Fruit fly (Drosophila melanogaster) whole organism, embryonic: ENCODE measurements around the gene CG7294.

Source experiments
- C15 ChIP-seq: fragments of 200-800 bp; sonication (Bioruptor generic); IDR thresholded peaks from 3 replicates; pipeline ENCODE4 v1.3.6; 2022; ENCODE audit warnings: missing biosample characterization, missing genetic modification characterization
- CG11695 ChIP-seq: fragments of 200-800 bp; sonication (Bioruptor generic); IDR thresholded peaks from 3 replicates; pipeline ENCODE4 v1.3.6; 2022; ENCODE audit warnings: missing biosample characterization, missing genetic modification characterization
- CG13624 ChIP-seq: fragments of 200-800 bp; sonication (Bioruptor generic); optimal IDR thresholded peaks from 2 replicates; lab custom pipeline; 2016; ENCODE audit warnings: missing biosample characterization, missing genetic modification characterization
- CG14441 ChIP-seq: fragments of 200-800 bp; sonication (Bioruptor generic); IDR thresholded peaks from 2 replicates; pipeline ENCODE4 v1.3.6; 2022; ENCODE audit warnings: missing biosample characterization, missing genetic modification characterization
- CG14710 ChIP-seq: fragments of 200-800 bp; sonication (Bioruptor generic); optimal IDR thresholded peaks from 3 replicates; lab custom pipeline; 2019; ENCODE audit warnings: missing biosample characterization, mild to moderate bottlenecking, missing genetic modification characterization, moderate library complexity
- CG17186 ChIP-seq: fragments of 200-800 bp; sonication (Bioruptor generic); optimal IDR thresholded peaks from 3 replicates; lab custom pipeline; 2017; ENCODE audit warnings: missing biosample characterization, missing genetic modification reagents, missing genetic modification characterization
- CG17359 ChIP-seq: fragments of 200-800 bp; sonication (Bioruptor generic); optimal IDR thresholded peaks from 3 replicates; lab custom pipeline; 2018; ENCODE audit warnings: missing biosample characterization, mild to moderate bottlenecking, missing genetic modification characterization, moderate library complexity
- CG17612 ChIP-seq: fragments of 200-800 bp; sonication (Bioruptor generic); IDR thresholded peaks from 2 replicates; pipeline ENCODE4 v1.3.6; 2022; ENCODE audit warnings: missing biosample characterization, missing genetic modification characterization
- CG18619 ChIP-seq: fragments of 200-800 bp; sonication (Bioruptor generic); optimal IDR thresholded peaks from 3 replicates; lab custom pipeline; 2017; ENCODE audit warnings: missing biosample characterization, mild to moderate bottlenecking, missing genetic modification characterization
- CG2712 ChIP-seq: fragments of 200-800 bp; optimal IDR thresholded peaks from 3 replicates; lab custom pipeline; 2019; ENCODE audit warnings: missing biosample characterization, mild to moderate bottlenecking, missing genetic modification characterization, moderate library complexity
- CG30403 ChIP-seq: fragments of 200-800 bp; sonication (Bioruptor generic); optimal IDR thresholded peaks from 3 replicates; lab custom pipeline; 2016; ENCODE audit warnings: missing biosample characterization, missing genetic modification characterization
- CG32767 ChIP-seq: fragments of 200-800 bp; sonication (Bioruptor generic); IDR thresholded peaks from 2 replicates; pipeline ENCODE4 v1.3.6; 2022; ENCODE audit warnings: missing biosample characterization, missing genetic modification characterization
- CG4854 ChIP-seq: fragments of 200-800 bp; sonication (Bioruptor generic); optimal IDR thresholded peaks from 2 replicates; lab custom pipeline; 2016; ENCODE audit warnings: missing biosample characterization, missing genetic modification characterization, inconsistent platforms
- CG6654 ChIP-seq: fragments of 200-800 bp; sonication (Bioruptor generic); optimal IDR thresholded peaks from 2 replicates; lab custom pipeline; 2017; ENCODE audit warnings: missing biosample characterization, mild to moderate bottlenecking, missing genetic modification characterization
- CG6689 ChIP-seq: fragments of 200-800 bp; sonication (Bioruptor generic); IDR thresholded peaks from 2 replicates; pipeline ENCODE4 v1.3.6; 2022; ENCODE audit warnings: missing biosample characterization, missing genetic modification characterization
- CG6813 ChIP-seq: fragments of 200-800 bp; sonication (Bioruptor generic); optimal IDR thresholded peaks from 2 replicates; lab custom pipeline; 2017; ENCODE audit warnings: missing biosample characterization, missing genetic modification characterization, mild to moderate bottlenecking, moderate library complexity, missing genetic modification reagents
- CG7357 ChIP-seq: fragments of 200-800 bp; sonication (Bioruptor generic); IDR thresholded peaks from 3 replicates; pipeline ENCODE4 v1.3.6; 2022; ENCODE audit warnings: missing biosample characterization, missing genetic modification characterization
- CG7786 ChIP-seq: fragments of 200-800 bp; sonication (Bioruptor generic); optimal IDR thresholded peaks from 2 replicates; lab custom pipeline; 2016; ENCODE audit warnings: missing biosample characterization, missing genetic modification characterization
- CG7839 ChIP-seq: fragments of 200-800 bp; sonication (Bioruptor generic); optimal IDR thresholded peaks from 3 replicates; lab custom pipeline; 2018; ENCODE audit warnings: missing biosample characterization, mild to moderate bottlenecking, missing genetic modification characterization, moderate library complexity
- CG7963 ChIP-seq: fragments of 200-800 bp; sonication (Bioruptor generic); IDR thresholded peaks from 3 replicates; pipeline ENCODE4 v1.3.6; 2022; ENCODE audit warnings: missing biosample characterization, missing genetic modification characterization; ENCODE audit not compliant: partially characterized antibody
- CG8924 ChIP-seq: fragments of 200-800 bp; optimal IDR thresholded peaks from 3 replicates; lab custom pipeline; 2019; ENCODE audit warnings: missing biosample characterization, mild to moderate bottlenecking, missing genetic modification characterization, moderate library complexity
- CG9797 ChIP-seq: fragments of 200-800 bp; sonication (Bioruptor generic); optimal IDR thresholded peaks from 3 replicates; lab custom pipeline; 2018; ENCODE audit warnings: missing biosample characterization, mild to moderate bottlenecking, missing genetic modification characterization
- D ChIP-seq, 2 experiments: fragments of 200-800 bp in 1 of 2; fragments of >200 bp in 1 of 2; sonication (Bioruptor generic) in 1 of 2; optimal IDR thresholded peaks; 2 replicates in 1 of 2; 3 replicates in 1 of 2; lab custom pipeline; 2017; ENCODE audit warnings: mild to moderate bottlenecking in 1 of 2, missing biosample characterization in 1 of 2, missing genetic modification characterization in 1 of 2, missing genetic modification reagents in 1 of 2
- Dad ChIP-seq: fragments of 200-800 bp; sonication (Bioruptor generic); optimal IDR thresholded peaks from 3 replicates; lab custom pipeline; 2016; ENCODE audit warnings: missing biosample characterization, missing genetic modification characterization
- Dek ChIP-seq: fragments of 200-800 bp; sonication (Bioruptor generic); optimal IDR thresholded peaks from 3 replicates; lab custom pipeline; 2019; ENCODE audit warnings: missing biosample characterization, mild to moderate bottlenecking, missing genetic modification characterization, moderate library complexity
- Drgx ChIP-seq: fragments of 200-800 bp; sonication (Bioruptor generic); IDR thresholded peaks from 2 replicates; pipeline ENCODE4 v1.3.6; 2022; ENCODE audit warnings: missing biosample characterization, missing genetic modification characterization
- H15 ChIP-seq: fragments of 200-800 bp; sonication (Bioruptor generic); IDR thresholded peaks from 3 replicates; pipeline ENCODE4 v1.3.6; 2022; ENCODE audit warnings: missing biosample characterization, missing genetic modification characterization
- HHEX ChIP-seq: fragments of 200-800 bp; sonication (Bioruptor generic); optimal IDR thresholded peaks from 3 replicates; lab custom pipeline; 2017; ENCODE audit warnings: missing biosample characterization, mild to moderate bottlenecking, missing genetic modification characterization, missing genetic modification reagents
- HmgZ ChIP-seq: fragments of 200-800 bp; sonication (Bioruptor generic); optimal IDR thresholded peaks from 2 replicates; lab custom pipeline; 2018; ENCODE audit warnings: missing biosample characterization, mild to moderate bottlenecking, missing genetic modification characterization
- Max ChIP-seq: fragments of 200-800 bp; sonication (Bioruptor generic); optimal IDR thresholded peaks from 2 replicates; lab custom pipeline; 2016; ENCODE audit warnings: missing biosample characterization, mild to moderate bottlenecking, missing genetic modification characterization
- NfI ChIP-seq: fragments of 200-800 bp; sonication (Bioruptor generic); optimal IDR thresholded peaks from 3 replicates; lab custom pipeline; 2018; ENCODE audit warnings: missing biosample characterization, mild to moderate bottlenecking, missing genetic modification characterization, moderate library complexity
- PHDP ChIP-seq: fragments of 200-800 bp; sonication (Bioruptor generic); optimal IDR thresholded peaks from 3 replicates; lab custom pipeline; 2018; ENCODE audit warnings: missing biosample characterization, mild to moderate bottlenecking, missing genetic modification characterization, moderate library complexity
- Pdp1 ChIP-seq, 2 experiments: fragments of 200-800 bp; sonication (Bioruptor generic); optimal IDR thresholded peaks; 3 replicates each; lab custom pipeline; 2016; ENCODE audit warnings: missing biosample characterization in 2 of 2, missing genetic modification characterization in 2 of 2, mild to moderate bottlenecking in 1 of 2, moderate library complexity in 1 of 2
- Sox100B ChIP-seq: fragments of 200-800 bp; sonication (Bioruptor generic); optimal IDR thresholded peaks from 3 replicates; lab custom pipeline; 2018; ENCODE audit warnings: missing biosample characterization, mild to moderate bottlenecking, missing genetic modification characterization
- ase ChIP-seq: fragments of 200-800 bp; sonication (Bioruptor generic); IDR thresholded peaks from 3 replicates; pipeline ENCODE4 v1.3.6; 2022; ENCODE audit warnings: missing biosample characterization, missing genetic modification characterization
- bab2 ChIP-seq: fragments of 200-800 bp; sonication (Bioruptor generic); optimal IDR thresholded peaks from 2 replicates; lab custom pipeline; 2016; ENCODE audit warnings: missing biosample characterization, missing genetic modification characterization
- ci ChIP-seq: fragments of 200-800 bp; sonication (Bioruptor generic); IDR thresholded peaks from 3 replicates; pipeline ENCODE4 v1.3.6; 2022; ENCODE audit warnings: missing biosample characterization, missing genetic modification characterization
- gem ChIP-seq: fragments of 200-800 bp; sonication (Bioruptor generic); optimal IDR thresholded peaks from 2 replicates; lab custom pipeline; 2019; ENCODE audit warnings: missing biosample characterization, mild to moderate bottlenecking, missing genetic modification characterization, moderate library complexity
- grau ChIP-seq: fragments of 200-800 bp; optimal IDR thresholded peaks from 3 replicates; lab custom pipeline; 2019; ENCODE audit warnings: missing biosample characterization, mild to moderate bottlenecking, missing genetic modification characterization, moderate library complexity
- gro ChIP-seq: fragments of 200-800 bp; sonication (Bioruptor generic); optimal IDR thresholded peaks from 2 replicates; lab custom pipeline; 2016; ENCODE audit warnings: missing biosample characterization, missing genetic modification characterization
- her ChIP-seq: fragments of 200-800 bp; sonication (Bioruptor generic); optimal IDR thresholded peaks from 2 replicates; lab custom pipeline; 2016; ENCODE audit warnings: missing biosample characterization, missing genetic modification characterization
- lab ChIP-seq: fragments of 200-800 bp; sonication (Bioruptor generic); optimal IDR thresholded peaks from 3 replicates; lab custom pipeline; 2017; ENCODE audit warnings: missing biosample characterization, missing genetic modification characterization, mild to moderate bottlenecking, moderate library complexity, missing genetic modification reagents
- lola ChIP-seq, 3 experiments: fragments of >200 bp in 2 of 3; fragments of 200-800 bp in 1 of 3; sonication (Bioruptor generic) in 1 of 3; optimal IDR thresholded peaks; 2 replicates each; lab custom pipeline; 2017 to 2019; ENCODE audit warnings: missing biosample characterization in 3 of 3, missing genetic modification characterization in 3 of 3, mild to moderate bottlenecking in 1 of 3, moderate library complexity in 1 of 3
- pum ChIP-seq: fragments of 200-800 bp; sonication (Bioruptor generic); optimal IDR thresholded peaks from 2 replicates; lab custom pipeline; 2016; ENCODE audit warnings: missing biosample characterization, missing genetic modification characterization
- sisA ChIP-seq: fragments of 200-800 bp; sonication (Bioruptor generic); IDR thresholded peaks from 2 replicates; pipeline ENCODE4 v1.3.6; 2022; ENCODE audit warnings: missing biosample characterization, missing genetic modification characterization
- tgo ChIP-seq: fragments of 200-800 bp; sonication (Bioruptor generic); IDR thresholded peaks from 3 replicates; pipeline ENCODE4 v1.3.6; 2022; ENCODE audit warnings: missing biosample characterization, missing genetic modification characterization
- tin ChIP-seq: fragments of 200-800 bp; sonication (Bioruptor generic); optimal IDR thresholded peaks from 3 replicates; lab custom pipeline; 2016; ENCODE audit warnings: missing biosample characterization, missing genetic modification characterization
- vvl ChIP-seq: fragments of 200-800 bp; sonication (Bioruptor generic); IDR thresholded peaks from 2 replicates; pipeline ENCODE4 v1.3.6; 2022; ENCODE audit warnings: missing biosample characterization, missing genetic modification characterization
- zfh2 ChIP-seq: fragments of 200-800 bp; sonication (Bioruptor generic); optimal IDR thresholded peaks from 2 replicates; lab custom pipeline; 2016; ENCODE audit warnings: missing biosample characterization, missing genetic modification characterization

Gene CG7294

dm6 chr2L:10697992-10698391, 8.9 kb upstream of the CG7294 start, which contains the start of gene CG7300 (continued):
- 0 out of 3 replicates have a peak, but pooled peaks have one; percentile 10 for TF ChIP-seq H15 (GFP tag; lab: Robert Waterston, UW)
- no peak for TF ChIP-seq Drgx (GFP tag; lab: Robert Waterston, UW)
- no peak for TF ChIP-seq D (optimal IDR thresholded peaks at IDR 0.05; lab: Kevin White, UChicago)
- peak; percentile 0 for TF ChIP-seq D (GFP tag; optimal IDR thresholded peaks at IDR 0.05; lab: Kevin White, UChicago)
- peak; percentile 23 for TF ChIP-seq CG18619 (GFP tag; lab: Kevin White, UChicago)
- TF ChIP-seq zfh2 (GFP tag; lab: Kevin White, UChicago): no peak
- TF ChIP-seq CG30403 (GFP tag; lab: Kevin White, UChicago): peak; percentile 62
- TF ChIP-seq CG2712 (tag; lab: Kevin White, UChicago): peak; percentile 63
- peak in 1 of 3 experiments; percentile 21 for TF ChIP-seq lola (GFP tag; optimal IDR thresholded peaks at IDR 0.05; lab: Kevin White, UChicago)
- TF ChIP-seq sisA: peak; percentile 27; the same call in 1 of the 2 replicates
- peak; percentile 12 for TF ChIP-seq Sox100B (GFP tag; lab: Kevin White, UChicago)
- peak; percentile 50 for TF ChIP-seq tin
- TF ChIP-seq PHDP: peak; percentile 65
- 0 out of 3 replicates have a peak, but pooled peaks have one; percentile 31 for TF ChIP-seq C15 (GFP tag; lab: Robert Waterston, UW)
- peak; percentile 33; the same call in 1 of the 3 replicates for TF ChIP-seq ase
- peak; percentile 80 for TF ChIP-seq vvl (GFP tag; lab: Robert Waterston, UW)
- peak; percentile 24 for TF ChIP-seq bab2 (GFP tag; lab: Kevin White, UChicago)
- TF ChIP-seq CG7963 (GFP tag; lab: Robert Waterston, UW): no peak
- TF ChIP-seq Dad (GFP tag; lab: Kevin White, UChicago): peak; percentile 27
- TF ChIP-seq CG6813 (GFP tag; lab: Kevin White, UChicago): peak; percentile 8
- no peak for TF ChIP-seq pum (GFP tag; lab: Kevin White, UChicago)
- peak; percentile 16 for TF ChIP-seq Max (GFP tag; lab: Kevin White, UChicago)
- peak; percentile 36 for TF ChIP-seq CG4854
- peak; percentile 8 for TF ChIP-seq CG14710 (tag; lab: Kevin White, UChicago)
- TF ChIP-seq CG7357: peak; percentile 60; the same call in 1 of the 3 replicates
- TF ChIP-seq CG7839 (tag; lab: Kevin White, UChicago): peak; percentile 74
- peak; percentile 47 for TF ChIP-seq Dek
- TF ChIP-seq grau (tag; lab: Kevin White, UChicago): peak; percentile 89
- TF ChIP-seq CG6654 (GFP tag; lab: Kevin White, UChicago): no peak
- peak; percentile 45 for TF ChIP-seq her (GFP tag; lab: Kevin White, UChicago)
- TF ChIP-seq CG13624 (GFP tag; lab: Kevin White, UChicago): peak; percentile 68
- TF ChIP-seq lab: peak; percentile 76
- TF ChIP-seq HmgZ: peak; percentile 20
- no peak for TF ChIP-seq CG32767 (GFP tag; lab: Robert Waterston, UW)
- peak; percentile 65 for TF ChIP-seq tgo (GFP tag; lab: Robert Waterston, UW)
- TF ChIP-seq ci (GFP tag; lab: Robert Waterston, UW): peak; percentile 69; the same call in 1 of the 3 replicates
- peak; percentile 49 for TF ChIP-seq CG14441 (GFP tag; lab: Robert Waterston, UW)
- peak; percentile 75 for TF ChIP-seq gro
- peak; percentile 46 for TF ChIP-seq NfI (GFP tag; lab: Kevin White, UChicago)
- TF ChIP-seq CG9797 (GFP tag; lab: Kevin White, UChicago): no peak
- peak; percentile 61 for TF ChIP-seq CG17359 (tag; lab: Kevin White, UChicago)
- 0 out of 2 replicates have a peak, but pooled peaks have one; percentile 25 for TF ChIP-seq CG17612 (GFP tag; lab: Robert Waterston, UW)
- TF ChIP-seq CG11695 (GFP tag; lab: Robert Waterston, UW): peak; percentile 69; the same call in 2 of the 3 replicates
- peak in 1 of 2 experiments; percentile 56 for TF ChIP-seq Pdp1 (GFP tag; optimal IDR thresholded peaks at IDR 0.05; lab: Kevin White, UChicago)
- TF ChIP-seq gem: peak; percentile 77
- peak; percentile 24 for TF ChIP-seq CG7786 (GFP tag; lab: Kevin White, UChicago)
- TF ChIP-seq HHEX (GFP tag; lab: Kevin White, UChicago): peak; percentile 35
- peak; percentile 36 for TF ChIP-seq CG8924 (tag; lab: Kevin White, UChicago)
- TF ChIP-seq CG6689: peak; percentile 57
- TF ChIP-seq CG17186 (GFP tag; lab: Kevin White, UChicago): no peak
